Fruit fly (Drosophila melanogaster) whole organism, wandering third instar larva: ENCODE measurements around the gene slgA.

Experiments
- Abd-B ChIP-seq: fragments of >200 bp; optimal IDR thresholded peaks from 2 replicates; lab custom pipeline; 2017; ENCODE audit warnings: missing biosample characterization, missing genetic modification characterization
- CG32264 ChIP-seq: fragments of 200-800 bp; sonication (Bioruptor generic); optimal IDR thresholded peaks from 2 replicates; lab custom pipeline; 2016; ENCODE audit warnings: missing biosample characterization, missing genetic modification characterization
- CG9705 ChIP-seq: fragments of 200-800 bp; sonication (Bioruptor generic); optimal IDR thresholded peaks from 2 replicates; lab custom pipeline; 2018; ENCODE audit warnings: missing biosample characterization, mild to moderate bottlenecking, missing genetic modification characterization
- CrebA ChIP-seq: fragments of 200-800 bp; sonication (Bioruptor generic); optimal IDR thresholded peaks from 2 replicates; lab custom pipeline; 2016; ENCODE audit warnings: missing biosample characterization, mild to moderate bottlenecking, missing genetic modification characterization, borderline replicate concordance
- Dif ChIP-seq: fragments of 200-275, 200-300 bp; sonication (Bioruptor generic); optimal IDR thresholded peaks from 2 replicates; lab custom pipeline; 2018; ENCODE audit warnings: missing biosample characterization, missing genetic modification characterization; ENCODE audit not compliant: partially characterized antibody
- GATAd ChIP-seq: sonication (Bioruptor generic); optimal IDR thresholded peaks from 2 replicates; lab custom pipeline; 2016; ENCODE audit warnings: missing biosample characterization, missing genetic modification characterization
- HLH106 ChIP-seq: fragments of 200-800 bp; optimal IDR thresholded peaks from 3 replicates; lab custom pipeline; 2019; ENCODE audit warnings: missing biosample characterization, mild to moderate bottlenecking, missing genetic modification characterization, moderate library complexity
- Hnf4 ChIP-seq: fragments of 200-800 bp; sonication (Bioruptor generic); optimal IDR thresholded peaks from 2 replicates; lab custom pipeline; 2016; ENCODE audit warnings: missing biosample characterization, mild to moderate bottlenecking, missing genetic modification characterization
- Hr78 ChIP-seq: fragments of >200 bp; optimal IDR thresholded peaks from 2 replicates; lab custom pipeline; 2017; ENCODE audit warnings: missing biosample characterization, missing genetic modification characterization
- Hr83 ChIP-seq: fragments of 200-300 bp; sonication (Bioruptor generic); optimal IDR thresholded peaks from 2 replicates; lab custom pipeline; 2016; ENCODE audit warnings: missing biosample characterization, mild to moderate bottlenecking, missing genetic modification characterization, moderate library complexity; ENCODE audit not compliant: poor library complexity, severe bottlenecking
- Jra ChIP-seq: sonication (Bioruptor generic); optimal IDR thresholded peaks from 2 replicates; lab custom pipeline; 2016; ENCODE audit warnings: missing biosample characterization, missing genetic modification characterization
- Mio ChIP-seq: sonication (Bioruptor generic); optimal IDR thresholded peaks from 2 replicates; lab custom pipeline; 2016; ENCODE audit warnings: missing biosample characterization, missing genetic modification characterization
- OdsH ChIP-seq: fragments of 200-800 bp; sonication (Bioruptor generic); optimal IDR thresholded peaks from 2 replicates; lab custom pipeline; 2016; ENCODE audit warnings: missing biosample characterization, mild to moderate bottlenecking, missing genetic modification characterization
- Rel ChIP-seq, 2 experiments: fragments of 200-800 bp; sonication (Bioruptor generic) in 1 of 2; optimal IDR thresholded peaks; 2 replicates in 1 of 2; 3 replicates in 1 of 2; lab custom pipeline; 2016 to 2019; ENCODE audit warnings: mild to moderate bottlenecking in 2 of 2, missing biosample characterization in 2 of 2, missing genetic modification characterization in 2 of 2, moderate library complexity in 1 of 2
- Sp1 ChIP-seq: fragments of 200-800 bp; sonication (Bioruptor generic); optimal IDR thresholded peaks from 3 replicates; lab custom pipeline; 2019; ENCODE audit warnings: missing biosample characterization, mild to moderate bottlenecking, missing genetic modification characterization, moderate library complexity
- Vsx2 ChIP-seq: fragments of 200-300, 225-300 bp; sonication (Bioruptor generic); optimal IDR thresholded peaks from 2 replicates; lab custom pipeline; 2018; ENCODE audit warnings: missing biosample characterization, missing genetic modification characterization; ENCODE audit not compliant: partially characterized antibody
- br ChIP-seq: fragments of 200-800 bp; sonication (Bioruptor generic); optimal IDR thresholded peaks from 2 replicates; lab custom pipeline; 2016; ENCODE audit warnings: missing biosample characterization, missing genetic modification characterization
- brk ChIP-seq: fragments of 200-800 bp; sonication (Bioruptor generic); optimal IDR thresholded peaks from 2 replicates; lab custom pipeline; 2016; ENCODE audit warnings: missing biosample characterization, mild to moderate bottlenecking, missing genetic modification characterization
- dl ChIP-seq, 2 experiments: fragments of 175-275, 200-275 bp in 1 of 2; fragments of 200-275 bp in 1 of 2; sonication (Bioruptor generic); optimal IDR thresholded peaks; lab custom pipeline; 2018; ENCODE audit warnings: mild to moderate bottlenecking in 2 of 2, missing biosample characterization in 2 of 2, missing genetic modification characterization in 2 of 2, moderate library complexity in 2 of 2; ENCODE audit not compliant: partially characterized antibody in 2 of 2, insufficient read depth in 1 of 2
- dmrt93B ChIP-seq: fragments of 200-800 bp; sonication (Bioruptor generic); optimal IDR thresholded peaks from 2 replicates; lab custom pipeline; 2018; ENCODE audit warnings: missing biosample characterization, mild to moderate bottlenecking, missing genetic modification characterization
- dsf ChIP-seq: sonication (Bioruptor generic); optimal IDR thresholded peaks from 2 replicates; lab custom pipeline; 2016; ENCODE audit warnings: missing biosample characterization, missing genetic modification characterization, borderline replicate concordance
- ey ChIP-seq: fragments of 200-800 bp; sonication (Bioruptor generic); optimal IDR thresholded peaks from 2 replicates; lab custom pipeline; 2016; ENCODE audit warnings: missing biosample characterization, missing genetic modification characterization
- foxo ChIP-seq, 2 experiments: fragments of 200-800 bp; sonication (Bioruptor generic); optimal IDR thresholded peaks; 2 replicates in 1 of 2; 3 replicates in 1 of 2; lab custom pipeline; 2016 to 2017; ENCODE audit warnings: missing biosample characterization in 2 of 2, missing genetic modification characterization in 2 of 2
- fru ChIP-seq: fragments of 200-800 bp; sonication (Bioruptor generic); optimal IDR thresholded peaks from 3 replicates; lab custom pipeline; 2016; ENCODE audit warnings: missing biosample characterization, mild to moderate bottlenecking, missing genetic modification characterization
- h ChIP-seq: fragments of 200-800 bp; sonication (Bioruptor generic); optimal IDR thresholded peaks from 3 replicates; lab custom pipeline; 2016; ENCODE audit warnings: missing biosample characterization, mild to moderate bottlenecking, missing genetic modification characterization
- jim ChIP-seq: fragments of 175-275, 200-325 bp; sonication (Bioruptor generic); optimal IDR thresholded peaks from 2 replicates; lab custom pipeline; 2016; ENCODE audit warnings: missing biosample characterization, mild to moderate bottlenecking, missing genetic modification characterization
- lola ChIP-seq: fragments of >200 bp; optimal IDR thresholded peaks from 2 replicates; lab custom pipeline; 2017; ENCODE audit warnings: missing biosample characterization, missing genetic modification characterization
- pan ChIP-seq: fragments of >200 bp; optimal IDR thresholded peaks from 2 replicates; lab custom pipeline; 2017
- psq ChIP-seq: fragments of 200-800 bp; sonication (Bioruptor generic); optimal IDR thresholded peaks from 3 replicates; lab custom pipeline; 2017; ENCODE audit warnings: missing biosample characterization, mild to moderate bottlenecking, missing genetic modification characterization, moderate library complexity
- rgr ChIP-seq: fragments of 200-800 bp; sonication (Bioruptor generic); optimal IDR thresholded peaks from 3 replicates; lab custom pipeline; 2016; ENCODE audit warnings: missing biosample characterization, mild to moderate bottlenecking, missing genetic modification characterization
- sage ChIP-seq: fragments of 200-800 bp; sonication (Bioruptor generic); optimal IDR thresholded peaks from 2 replicates; lab custom pipeline; 2016; ENCODE audit warnings: missing biosample characterization, mild to moderate bottlenecking, missing genetic modification characterization
- sv ChIP-seq: fragments of 200-800 bp; sonication (Bioruptor generic); optimal IDR thresholded peaks from 3 replicates; lab custom pipeline; 2016; ENCODE audit warnings: missing biosample characterization, missing genetic modification characterization
- tai ChIP-seq: sonication (Bioruptor generic); optimal IDR thresholded peaks from 2 replicates; lab custom pipeline; 2016; ENCODE audit warnings: missing biosample characterization, missing genetic modification characterization
- usp ChIP-seq: fragments of >200 bp; optimal IDR thresholded peaks from 2 replicates; lab custom pipeline; 2017; ENCODE audit warnings: missing biosample characterization, missing genetic modification characterization
- woc ChIP-seq: sonication (Bioruptor generic); optimal IDR thresholded peaks from 2 replicates; lab custom pipeline; 2016; ENCODE audit warnings: missing biosample characterization, mild to moderate bottlenecking, missing genetic modification characterization

The slgA gene

dm6 chrX:21367363-21368072, 6.3 kb upstream of the slgA start (continued):
- TF ChIP-seq pan (lab: Kevin White, UChicago) = no peak
- TF ChIP-seq CG9705 (GFP tag; lab: Kevin White, UChicago) = peak; percentile 99

- no peak for TF ChIP-seq Abd-B (GFP tag; lab: Kevin White, UChicago)
- peak; percentile 37 for TF ChIP-seq h (GFP tag; lab: Kevin White, UChicago)
- TF ChIP-seq foxo (GFP tag; optimal IDR thresholded peaks at IDR 0.05; lab: Kevin White, UChicago) = no peak
- TF ChIP-seq Mio (GFP tag; lab: Kevin White, UChicago) = no peak
- no peak for TF ChIP-seq dl (GFP tag; optimal IDR thresholded peaks at IDR 0.05; lab: Kevin White, UChicago; ENCODE audit: insufficient read depth in 1 of 2, partially characterized antibody in 2 of 2)
- TF ChIP-seq sv (GFP tag; lab: Kevin White, UChicago) = no peak
- TF ChIP-seq Hr78 (GFP tag; lab: Kevin White, UChicago) = no peak
- no peak for TF ChIP-seq usp (GFP tag; lab: Kevin White, UChicago)
- peak; percentile 2 for TF ChIP-seq br (GFP tag; lab: Kevin White, UChicago)
- TF ChIP-seq Hr83 (GFP tag; lab: Kevin White, UChicago) = peak; percentile 20
- TF ChIP-seq CrebA = peak; percentile 90
- no peak for TF ChIP-seq sage (GFP tag; lab: Kevin White, UChicago)
- no peak for TF ChIP-seq GATAd (GFP tag; lab: Kevin White, UChicago)
- TF ChIP-seq OdsH (GFP tag; lab: Kevin White, UChicago) = peak; percentile 7
- TF ChIP-seq psq (GFP tag; lab: Kevin White, UChicago) = no peak
- TF ChIP-seq Dif (GFP tag; lab: Kevin White, UChicago) = peak; percentile 26
- TF ChIP-seq jim (GFP tag; lab: Kevin White, UChicago) = peak; percentile 72
- TF ChIP-seq rgr (GFP tag; lab: Kevin White, UChicago) = peak; percentile 4
- TF ChIP-seq Rel (GFP tag; optimal IDR thresholded peaks at IDR 0.05; lab: Kevin White, UChicago) = no peak
- TF ChIP-seq Rel (tag; optimal IDR thresholded peaks at IDR 0.05; lab: Kevin White, UChicago) = peak; percentile 5
- TF ChIP-seq tai = no peak
- no peak for TF ChIP-seq woc
- TF ChIP-seq CG9705 (GFP tag; lab: Kevin White, UChicago) = no peak
Measured at dm6 chrX:21368410-21368918, 5.3 kb upstream of the slgA start.

- TF ChIP-seq tai (peak; percentile 28), lola (GFP tag; lab: Kevin White, UChicago) (no peak), CrebA (no peak), jim (GFP tag; lab: Kevin White, UChicago) (no peak), woc (no peak), OdsH (GFP tag; lab: Kevin White, UChicago) (peak; percentile 12), br (GFP tag; lab: Kevin White, UChicago) (no peak), Mio (GFP tag; lab: Kevin White, UChicago) (no peak), dmrt93B (no peak), Rel (GFP tag; optimal IDR thresholded peaks at IDR 0.05; lab: Kevin White, UChicago) (no peak), Rel (tag; optimal IDR thresholded peaks at IDR 0.05; lab: Kevin White, UChicago) (peak; percentile 83), brk (GFP tag; lab: Kevin White, UChicago) (no peak), Vsx2 (GFP tag; lab: Kevin White, UChicago) (no peak), rgr (GFP tag; lab: Kevin White, UChicago) (peak; percentile 1)
Measured at dm6 chrX:21369149-21369988, 4.4 kb upstream of the slgA start.

DNA sequence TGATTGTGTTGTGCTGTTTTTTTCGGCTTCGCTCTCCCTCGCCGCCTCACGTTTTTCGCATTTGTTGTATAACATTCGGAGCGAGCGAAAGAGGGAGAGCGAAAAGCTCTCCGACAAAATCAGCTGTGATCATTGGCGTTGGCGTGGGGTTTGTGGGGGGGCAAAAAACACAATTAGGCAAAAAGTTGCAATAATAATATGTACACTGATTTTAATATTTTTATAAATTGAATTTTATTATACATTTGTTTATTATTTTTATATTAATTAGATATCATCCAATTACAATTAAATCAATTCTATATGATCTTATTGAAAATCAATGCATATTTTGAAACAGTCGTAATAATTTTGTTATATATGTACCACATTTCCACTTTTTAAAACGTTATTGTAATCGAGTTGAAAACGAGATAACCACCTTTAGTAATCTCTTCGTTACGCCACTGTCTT, 1.8 kb downstream of the slgA start:
- TF ChIP-seq dl (GFP tag; optimal IDR thresholded peaks at IDR 0.05; lab: Kevin White, UChicago; ENCODE audit: insufficient read depth in 1 of 2, partially characterized antibody in 2 of 2) (peak in 1 of 2 experiments; percentile 2), Rel (GFP tag; optimal IDR thresholded peaks at IDR 0.05; lab: Kevin White, UChicago) (no peak), Rel (tag; optimal IDR thresholded peaks at IDR 0.05; lab: Kevin White, UChicago) (no peak), Hnf4 (no peak), fru (GFP tag; lab: Kevin White, UChicago) (peak; percentile 7), Sp1 (GFP tag; lab: Kevin White, UChicago) (peak; percentile 7), Jra (GFP tag; lab: Kevin White, UChicago) (no peak), foxo (GFP tag; optimal IDR thresholded peaks at IDR 0.05; lab: Kevin White, UChicago) (peak in 1 of 2 experiments; percentile 54), sv (GFP tag; lab: Kevin White, UChicago) (no peak), psq (GFP tag; lab: Kevin White, UChicago) (peak; percentile 38), HLH106 (tag; lab: Kevin White, UChicago) (peak; percentile 37), CrebA (no peak), OdsH (GFP tag; lab: Kevin White, UChicago) (peak; percentile 6), br (GFP tag; lab: Kevin White, UChicago) (no peak), rgr (GFP tag; lab: Kevin White, UChicago) (peak; percentile 31), ey (no peak), CG32264 (GFP tag; lab: Kevin White, UChicago) (no peak), dsf (GFP tag; lab: Kevin White, UChicago) (no peak)
